Fruit fly (Drosophila melanogaster): ENCODE data around the gene Polr2C.

Polr2C gene

dm6 chr2L:13811323-13811722 lies 21.8 kb upstream of the Polr2C start, which contains the start of the genes Adat1 and CG16865:
Adat1 (minus strand) TSS chr2L:13811474.
CG16865 (plus strand) TSS chr2L:13811522.
- no peak for TF ChIP-seq usp (GFP tag; optimal IDR thresholded peaks at IDR 0.05)
- no peak for TF ChIP-seq CG8478 (optimal IDR thresholded peaks at IDR 0.05)
- TF ChIP-seq pan (optimal IDR thresholded peaks at IDR 0.05) = no peak
- no peak for TF ChIP-seq Dll (optimal IDR thresholded peaks at IDR 0.05)
- TF ChIP-seq psq (optimal IDR thresholded peaks at IDR 0.05) = no peak
- TF ChIP-seq EcR (GFP tag; optimal IDR thresholded peaks at IDR 0.05) = no peak

dm6 chr2L:13813156-13813555 lies 20.0 kb upstream of the Polr2C start, which contains the start of gene CG16888:
CG16888 (minus strand) TSS chr2L:13813256.
- TF ChIP-seq Dll (optimal IDR thresholded peaks at IDR 0.05) = no peak

dm6 chr2L:13813604-13814178 lies 19.4 kb upstream of the Polr2C start, which contains the start of gene Sos:
Sos (plus strand) TSS chr2L:13813816.
- no peak for TF ChIP-seq Dll (optimal IDR thresholded peaks at IDR 0.05)
- no peak for TF ChIP-seq psq (optimal IDR thresholded peaks at IDR 0.05)
- no peak for TF ChIP-seq CG8478 (optimal IDR thresholded peaks at IDR 0.05)
- no peak for TF ChIP-seq usp (GFP tag; optimal IDR thresholded peaks at IDR 0.05)
- TF ChIP-seq EcR (GFP tag; optimal IDR thresholded peaks at IDR 0.05) = no peak
- no peak for TF ChIP-seq pan (optimal IDR thresholded peaks at IDR 0.05)

dm6 chr2L:13820176-13820575 lies 13.0 kb upstream of the Polr2C start:
- TF ChIP-seq Dll (optimal IDR thresholded peaks at IDR 0.05) = no peak

- TF ChIP-seq CG8478 (optimal IDR thresholded peaks at IDR 0.05) (no peak), pan (optimal IDR thresholded peaks at IDR 0.05) (no peak), usp (GFP tag; optimal IDR thresholded peaks at IDR 0.05) (no peak), psq (optimal IDR thresholded peaks at IDR 0.05) (no peak), EcR (GFP tag; optimal IDR thresholded peaks at IDR 0.05) (no peak), Dll (optimal IDR thresholded peaks at IDR 0.05) (no peak)
Observed at dm6 chr2L:13820948-13821347, 12.2 kb upstream of the Polr2C start, which contains the start of gene b. b (plus strand) TSS chr2L:13821248.

- TF ChIP-seq psq (optimal IDR thresholded peaks at IDR 0.05) (no peak), Dll (optimal IDR thresholded peaks at IDR 0.05) (no peak), EcR (GFP tag; optimal IDR thresholded peaks at IDR 0.05) (no peak), CG8478 (optimal IDR thresholded peaks at IDR 0.05) (no peak), pan (optimal IDR thresholded peaks at IDR 0.05) (no peak), usp (GFP tag; optimal IDR thresholded peaks at IDR 0.05) (no peak)
Observed at dm6 chr2L:13827557-13827956, 5.6 kb upstream of the Polr2C start, which contains the start of gene PolG1. PolG1 (minus strand) TSS chr2L:13827772.

dm6 chr2L:13829540-13829939 lies 3.6 kb upstream of the Polr2C start, which contains the start of the genes Arpc1 and Orc5:
Arpc1 (minus strand) TSS chr2L:13829741.
Orc5 (plus strand) TSS chr2L:13829837.
- TF ChIP-seq CG8478 (optimal IDR thresholded peaks at IDR 0.05) (no peak), EcR (GFP tag; optimal IDR thresholded peaks at IDR 0.05) (no peak)

- TF ChIP-seq Dll (optimal IDR thresholded peaks at IDR 0.05) (no peak), EcR (GFP tag; optimal IDR thresholded peaks at IDR 0.05) (no peak), pan (optimal IDR thresholded peaks at IDR 0.05) (no peak), usp (GFP tag; optimal IDR thresholded peaks at IDR 0.05) (no peak), psq (optimal IDR thresholded peaks at IDR 0.05) (no peak), CG8478 (optimal IDR thresholded peaks at IDR 0.05) (no peak)
Observed at dm6 chr2L:13835002-13835910, 2.1 kb downstream of the Polr2C start, which contains the start of the genes mRpS23 and CenG1A. mRpS23 (minus strand) TSS chr2L:13835072. CenG1A (plus strand) TSS chr2L:13835564.

dm6 chr2L:13835959-13836358 lies 2.8 kb downstream of the Polr2C start:
- TF ChIP-seq psq (optimal IDR thresholded peaks at IDR 0.05) (no peak), usp (GFP tag; optimal IDR thresholded peaks at IDR 0.05) (no peak), pan (optimal IDR thresholded peaks at IDR 0.05) (no peak)

dm6 chr2L:13837579-13837978 lies 4.4 kb downstream of the Polr2C start:
- TF ChIP-seq CG8478 (optimal IDR thresholded peaks at IDR 0.05) (no peak), EcR (GFP tag; optimal IDR thresholded peaks at IDR 0.05) (no peak), Dll (optimal IDR thresholded peaks at IDR 0.05) (no peak), psq (optimal IDR thresholded peaks at IDR 0.05) (no peak), pan (optimal IDR thresholded peaks at IDR 0.05) (no peak), usp (GFP tag; optimal IDR thresholded peaks at IDR 0.05) (no peak)

- TF ChIP-seq CG8478 (optimal IDR thresholded peaks at IDR 0.05) (no peak), pan (optimal IDR thresholded peaks at IDR 0.05) (no peak), psq (optimal IDR thresholded peaks at IDR 0.05) (no peak), Dll (optimal IDR thresholded peaks at IDR 0.05) (no peak), usp (GFP tag; optimal IDR thresholded peaks at IDR 0.05) (no peak), EcR (GFP tag; optimal IDR thresholded peaks at IDR 0.05) (no peak)
Observed at dm6 chr2L:13838647-13839390, 5.7 kb downstream of the Polr2C start.

- TF ChIP-seq psq (optimal IDR thresholded peaks at IDR 0.05) = no peak
- TF ChIP-seq usp (GFP tag; optimal IDR thresholded peaks at IDR 0.05) = no peak
- TF ChIP-seq Dll (optimal IDR thresholded peaks at IDR 0.05) = no peak
- TF ChIP-seq CG8478 (optimal IDR thresholded peaks at IDR 0.05) = no peak
- TF ChIP-seq EcR (GFP tag; optimal IDR thresholded peaks at IDR 0.05) = no peak
- TF ChIP-seq pan (optimal IDR thresholded peaks at IDR 0.05) = no peak
Observed at dm6 chr2L:13839744-13840151, 6.6 kb downstream of the Polr2C start.
